Fruit fly (Drosophila melanogaster) Kc167 (cell line): ENCODE data around the gene CG42399.

Source experiments
- insv ChIP-seq: fragments of >200 bp; optimal IDR thresholded peaks from 3 replicates; lab custom pipeline; 2018; ENCODE audit warnings: missing external identifiers
- psq ChIP-seq: fragments of >200 bp; optimal IDR thresholded peaks from 2 replicates; lab custom pipeline; 2017; ENCODE audit warnings: missing external identifiers

DNA sequence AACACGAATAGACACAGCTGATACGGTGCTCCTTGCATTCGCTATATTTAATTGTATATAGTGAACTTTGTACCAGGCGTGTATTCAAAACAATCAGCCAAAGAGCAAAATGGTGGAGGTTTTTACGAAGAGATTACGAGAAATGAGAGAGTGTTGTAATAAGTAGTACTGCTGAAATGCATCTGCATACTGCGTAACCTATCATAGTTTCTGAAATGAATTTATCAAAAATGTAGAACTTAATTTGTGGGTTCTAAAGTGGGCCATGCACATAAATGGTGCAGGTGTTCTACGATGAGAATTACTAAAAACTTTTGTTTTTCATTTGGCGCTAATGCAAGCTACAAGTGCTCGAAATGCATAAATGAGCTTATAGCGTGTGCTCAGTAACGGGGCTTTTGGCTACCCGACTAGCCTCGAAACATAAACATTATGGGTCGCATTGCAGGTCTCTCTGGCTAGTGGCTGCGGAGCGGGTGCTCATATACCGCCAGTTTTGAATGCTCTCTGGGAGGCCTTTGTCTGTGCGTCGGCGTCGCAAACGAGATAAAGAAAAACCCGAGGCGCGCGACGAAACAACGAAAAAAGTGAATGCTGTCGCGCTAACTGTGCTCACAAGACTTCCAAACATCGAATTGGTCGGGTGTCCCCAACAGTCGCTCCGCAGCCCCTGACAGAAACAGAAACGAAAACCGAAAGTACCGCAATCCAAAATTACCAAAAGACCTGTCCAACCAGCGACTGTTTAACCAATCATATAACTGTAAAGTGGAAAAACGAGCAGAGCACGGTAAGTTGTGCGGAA, 21.4 kb downstream of the CG42399 start, which contains the start of gene Gs1:
- no peak for TF ChIP-seq insv (lab: Kevin White, UChicago)
- no peak for TF ChIP-seq psq
